Worm (Caenorhabditis elegans): ENCODE results near the gene srw-138.

ce11 chrV:2938497-2938896 is 24.4 kb downstream of the srw-138 start, which contains the start of gene srw-141:
- no peak for TF ChIP-seq tab-1 (GFP tag; IDR thresholded peaks at IDR 0.05)
- no peak for TF ChIP-seq ztf-23 (GFP tag; IDR thresholded peaks at IDR 0.05)
